Worm (Caenorhabditis elegans): ENCODE results near the gene pho-8.

- TF ChIP-seq tbx-2 (tag; optimal IDR thresholded peaks at IDR 0.05) (no peak), nhr-11 (tag; optimal IDR thresholded peaks at IDR 0.05) (no peak), che-1 (tag; optimal IDR thresholded peaks at IDR 0.05) (no peak), pqm-1 (tag; optimal IDR thresholded peaks at IDR 0.05) (no peak), nhr-232 (tag; optimal IDR thresholded peaks at IDR 0.05) (no peak), lim-6 (tag; optimal IDR thresholded peaks at IDR 0.05) (no peak), fax-1 (tag; optimal IDR thresholded peaks at IDR 0.05) (no peak)
Measured at ce11 chrV:11885087-11885486, 51.7 kb downstream of the pho-8 start.
